Worm (Caenorhabditis elegans): ENCODE results near the gene W05E10.2.

DNA sequence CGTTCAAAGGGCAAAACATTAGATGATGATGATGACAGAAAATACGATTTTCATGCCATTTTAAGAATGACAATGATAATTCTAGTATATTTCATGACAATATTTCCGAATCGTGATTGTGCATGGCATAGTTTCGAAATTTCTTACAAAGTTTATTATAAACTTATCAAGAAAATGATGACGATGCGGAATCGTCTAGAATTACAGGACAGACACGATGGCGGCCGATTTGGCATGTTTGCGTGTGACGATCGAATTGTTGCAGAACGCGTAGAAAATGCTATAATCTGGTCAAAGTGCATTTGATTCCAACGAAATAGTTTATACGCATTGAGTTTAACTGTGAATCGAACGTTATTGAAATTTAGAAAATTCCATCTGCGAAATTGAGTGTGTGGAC, 37.7 kb upstream of the W05E10.2 start:
- TF ChIP-seq ztf-11 (tag; optimal IDR thresholded peaks at IDR 0.05), result no peak
- TF ChIP-seq lin-32 (GFP tag; optimal IDR thresholded peaks at IDR 0.05), result no peak
- TF ChIP-seq blmp-1 (tag; optimal IDR thresholded peaks at IDR 0.05), result no peak
- TF ChIP-seq drap-1 (GFP tag; optimal IDR thresholded peaks at IDR 0.05), result no peak

Measured in whole organism, mixed stage, embryonic.